Fruit fly (Drosophila melanogaster): ENCODE data around the gene Ipk2.

The Ipk2 gene

DNA sequence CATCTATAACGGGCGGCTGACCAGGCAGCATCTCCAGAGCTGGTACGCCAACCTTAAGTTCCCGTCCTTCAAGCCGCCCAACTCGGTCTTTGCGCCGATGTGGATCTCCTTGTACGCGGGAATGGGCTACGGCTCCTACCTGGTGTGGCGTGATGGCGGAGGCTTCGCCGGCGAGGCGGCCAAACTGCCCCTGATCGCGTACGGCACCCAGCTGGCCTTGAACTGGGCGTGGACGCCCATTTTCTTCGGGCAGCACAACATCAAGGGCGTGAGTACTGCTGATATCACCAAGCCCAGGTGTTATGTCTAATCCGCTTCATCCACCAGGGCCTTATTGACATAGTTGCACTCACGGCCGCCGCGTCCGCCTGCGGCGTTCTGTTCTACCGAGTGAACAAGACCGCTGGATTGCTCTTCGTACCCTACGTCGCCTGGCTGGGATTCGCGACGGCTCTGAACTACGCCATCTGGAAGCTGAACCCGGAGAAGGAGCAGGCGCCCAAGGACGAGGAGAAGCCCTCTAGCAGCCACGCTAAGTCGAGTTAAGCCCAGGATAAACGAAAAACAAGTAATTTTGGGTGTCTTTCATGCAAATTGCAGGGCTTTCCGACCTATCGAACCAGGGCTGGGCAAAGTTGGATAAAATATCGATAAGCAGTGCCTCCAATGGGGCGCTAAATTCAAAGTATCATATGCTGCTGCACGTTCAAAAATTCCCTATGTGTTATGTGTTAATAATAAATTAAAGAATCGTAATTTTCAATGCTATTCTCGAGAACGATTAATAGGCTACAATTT lies 14.1 kb downstream of the Ipk2 start, which contains the start of gene rempA (continued):
- TF ChIP-seq HLH4C (GFP tag; IDR thresholded peaks at IDR 0.05; ENCODE audit: partially characterized antibody): peak; percentile 60; the same call in 2 of the 3 replicates
- peak; percentile 57; the same call in 2 of the 3 replicates for TF ChIP-seq CG34224 (GFP tag; IDR thresholded peaks at IDR 0.05; ENCODE audit: partially characterized antibody)
- peak; percentile 80 for TF ChIP-seq Dref (GFP tag; IDR thresholded peaks at IDR 0.05)
- peak; percentile 51 for TF ChIP-seq CG2116 (GFP tag; optimal IDR thresholded peaks at IDR 0.05)
- TF ChIP-seq CG34422 (GFP tag; IDR thresholded peaks at IDR 0.05): 0 out of 3 replicates have a peak, but pooled peaks have one; percentile 33
- TF ChIP-seq ftz-f1 (GFP tag; optimal IDR thresholded peaks at IDR 0.05): peak; percentile 33
- TF ChIP-seq Ets65A (GFP tag): peak; percentile 54
- TF ChIP-seq CG16813 (GFP tag; IDR thresholded peaks at IDR 0.05; ENCODE audit: partially characterized antibody): peak; percentile 59; the same call in 2 of the 3 replicates
- TF ChIP-seq Dp (GFP tag; optimal IDR thresholded peaks at IDR 0.05): peak; percentile 91
- TF ChIP-seq CG2129 (GFP tag; IDR thresholded peaks at IDR 0.05; ENCODE audit: partially characterized antibody): peak; percentile 43
- peak; percentile 66 for TF ChIP-seq MBD-R2 (GFP tag; IDR thresholded peaks at IDR 0.05)
- peak; percentile 72 for TF ChIP-seq Sry-β (GFP tag; optimal IDR thresholded peaks at IDR 0.05)

DNA sequence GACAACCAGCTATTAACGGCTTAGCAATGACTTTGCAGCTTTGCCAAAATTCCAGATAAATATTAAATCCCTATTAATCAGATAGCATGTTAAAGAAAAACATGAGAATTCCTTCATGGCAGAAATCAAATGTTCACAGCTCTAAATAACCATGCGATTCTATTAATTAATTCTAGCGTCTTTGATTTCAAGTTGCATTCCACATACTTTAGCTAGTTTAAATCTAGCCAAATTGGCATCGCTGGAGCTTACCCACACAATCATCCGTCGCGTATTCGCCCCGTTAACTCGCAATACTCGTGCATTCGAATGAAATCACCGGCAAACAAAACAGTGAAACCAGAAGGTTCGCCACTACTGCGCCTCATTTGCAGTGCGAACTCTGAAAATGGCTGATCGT lies 14.8 kb downstream of the Ipk2 start, which contains the start of gene Tspo:
TSS of gene Tspo (plus strand) at position 302 of the 400 bp plus-strand sequence.
- TF ChIP-seq run (tag; optimal IDR thresholded peaks at IDR 0.05) (no peak), Antp (GFP tag; optimal IDR thresholded peaks at IDR 0.05) (no peak), Abd-B (GFP tag; optimal IDR thresholded peaks at IDR 0.05) (no peak), fd64A (GFP tag; optimal IDR thresholded peaks at IDR 0.05) (no peak), NC2β (GFP tag; optimal IDR thresholded peaks at IDR 0.05) (no peak), Ada2b (GFP tag; IDR thresholded peaks at IDR 0.05) (no peak), CG15514 (GFP tag; optimal IDR thresholded peaks at IDR 0.05) (peak; percentile 9), chinmo (GFP tag; IDR thresholded peaks at IDR 0.05; ENCODE audit: partially characterized antibody) (peak; percentile 81; the same call in 1 of the 4 replicates), Rx (GFP tag; IDR thresholded peaks at IDR 0.05) (no peak), org-1 (GFP tag; optimal IDR thresholded peaks at IDR 0.05) (no peak), sqz (GFP tag; optimal IDR thresholded peaks at IDR 0.05) (no peak), Nf-YC (tag; optimal IDR thresholded peaks at IDR 0.05) (no peak), pho (GFP tag; optimal IDR thresholded peaks at IDR 0.05) (no peak), CG7786 (GFP tag; optimal IDR thresholded peaks at IDR 0.05) (no peak), kni (GFP tag; optimal IDR thresholded peaks at IDR 0.05) (no peak), CG6175 (GFP tag; IDR thresholded peaks at IDR 0.05) (no peak), CG7372 (GFP tag; IDR thresholded peaks at IDR 0.05) (0 out of 2 replicates have a peak, but pooled peaks have one; percentile 31), ssp (GFP tag; IDR thresholded peaks at IDR 0.05) (no peak), D19B (GFP tag; optimal IDR thresholded peaks at IDR 0.05) (no peak), GATAe (GFP tag; conservative IDR thresholded peaks at IDR 0.05) (no peak), CG17802 (tag; optimal IDR thresholded peaks at IDR 0.05) (no peak), CG3163 (GFP tag; optimal IDR thresholded peaks at IDR 0.05) (no peak), Sox100B (GFP tag; optimal IDR thresholded peaks at IDR 0.05) (no peak), oc (tag; optimal IDR thresholded peaks at IDR 0.05) (no peak), CG3995 (GFP tag; optimal IDR thresholded peaks at IDR 0.05) (peak; percentile 92), nerfin-2 (GFP tag; IDR thresholded peaks at IDR 0.05; ENCODE audit: partially characterized antibody) (no peak), nom (GFP tag; optimal IDR thresholded peaks at IDR 0.05) (peak; percentile 52), Atf-2 (GFP tag; optimal IDR thresholded peaks at IDR 0.05) (no peak), so (GFP tag; IDR thresholded peaks at IDR 0.05) (no peak), CG12155 (GFP tag; optimal IDR thresholded peaks at IDR 0.05) (no peak), Sry-β (GFP tag; optimal IDR thresholded peaks at IDR 0.05) (peak; percentile 91), Sox102F (GFP tag; optimal IDR thresholded peaks at IDR 0.05) (no peak), inv (GFP tag; IDR thresholded peaks at IDR 0.05; ENCODE audit: partially characterized antibody) (no peak), sd (tag; optimal IDR thresholded peaks at IDR 0.05) (peak; percentile 80), zen (tag; optimal IDR thresholded peaks at IDR 0.05) (no peak), CG13287 (GFP tag; IDR thresholded peaks at IDR 0.05; ENCODE audit: partially characterized antibody) (no peak)

Data from whole organism, embryonic.